Fruit fly (Drosophila melanogaster) ovary, adult (tissue): ENCODE data around the gene Npl4.
A peak's percentile ranks its signal among the peaks of the same experiment; 100 is the strongest.

Source experiments
- CG17801 ChIP-seq: fragments of 200-800 bp; optimal IDR thresholded peaks from 2 replicates; lab custom pipeline; 2019; ENCODE audit warnings: missing biosample characterization, mild to moderate bottlenecking, missing genetic modification characterization, moderate library complexity; ENCODE audit not compliant: partially characterized antibody

Gene Npl4

dm6 chr3R:25623800-25624791 lies at the start of gene Npl4:
TSS of gene Npl4 (minus strand) at chr3R:25624662.
- peak; percentile 12 for TF ChIP-seq CG17801 (GFP tag; lab: Kevin White, UChicago)

dm6 chr3R:25665509-25665908 lies 41.0 kb upstream of the Npl4 start, which contains the start of gene Lgr3:
TSS of gene Lgr3 (plus strand) at chr3R:25665809.
- TF ChIP-seq CG17801 (GFP tag; lab: Kevin White, UChicago), result no peak

dm6 chr3R:25662358-25662757 lies 37.9 kb upstream of the Npl4 start:
- TF ChIP-seq CG17801 (GFP tag; lab: Kevin White, UChicago), result no peak

- peak; percentile 48 for TF ChIP-seq CG17801 (GFP tag; lab: Kevin White, UChicago)
These were observed 37.2 kb upstream of the Npl4 start, which contains the start of gene RASSF8 for dm6 chr3R:25661531-25662193. TSS of gene RASSF8 (plus strand) at chr3R:25661795.

DNA sequence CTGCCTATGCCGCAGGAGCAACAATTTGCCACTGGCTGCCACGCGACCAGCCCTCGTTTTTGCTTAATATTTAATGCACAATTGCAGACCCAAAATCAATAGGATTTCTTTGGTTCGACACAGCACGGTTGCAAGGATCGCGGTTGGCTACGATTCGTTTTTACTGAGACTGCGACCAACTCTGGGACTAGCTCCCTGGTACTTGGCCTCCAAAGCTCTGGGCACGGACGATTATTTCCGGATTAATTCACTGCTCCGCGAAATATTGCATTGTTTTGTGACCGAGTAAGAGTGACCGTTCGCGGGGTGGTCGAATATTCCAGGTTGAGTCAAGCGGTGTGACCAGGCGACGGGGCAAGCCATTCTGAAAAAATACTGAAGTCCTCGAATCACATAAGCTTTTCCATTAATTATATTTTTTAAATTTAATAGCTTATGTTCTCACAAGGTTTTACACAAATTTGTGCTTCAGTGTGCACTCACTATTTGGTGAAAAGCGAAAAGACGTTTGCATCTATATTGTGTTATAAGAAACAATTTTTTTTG lies 36.6 kb upstream of the Npl4 start, which contains the start of gene Tnks:
Tnks (minus strand) TSS at position 302 of the 546 bp plus-strand sequence.
- no peak for TF ChIP-seq CG17801 (GFP tag; lab: Kevin White, UChicago)

DNA sequence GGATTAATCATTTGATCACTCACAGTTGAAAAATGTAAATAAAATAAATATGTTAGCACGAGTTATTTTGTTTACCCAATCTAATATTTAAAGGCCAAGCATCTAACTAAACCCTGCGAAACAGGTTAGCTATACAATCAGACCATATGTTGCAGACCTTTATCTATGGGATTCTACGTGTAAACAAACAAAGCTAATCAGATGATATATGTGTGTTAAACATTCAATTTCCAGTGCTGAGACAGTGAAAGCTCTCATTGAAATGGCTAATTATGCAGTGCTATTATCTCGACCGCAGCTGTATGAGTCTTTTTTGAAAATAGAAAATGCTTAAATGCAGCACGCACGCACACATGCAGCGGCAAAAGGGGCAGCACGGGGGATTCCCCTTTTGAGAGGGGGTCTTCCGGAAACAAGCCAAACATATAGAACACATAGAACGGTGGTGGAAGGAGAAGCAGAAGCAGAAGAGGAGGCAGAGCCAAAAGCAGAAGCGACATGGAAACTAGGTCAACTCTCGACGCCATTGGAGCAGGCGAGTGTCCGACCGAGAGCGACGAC lies 35.5 kb upstream of the Npl4 start:
- no peak for TF ChIP-seq CG17801 (GFP tag; lab: Kevin White, UChicago)

dm6 chr3R:25652066-25652720 lies 27.7 kb upstream of the Npl4 start:
- TF ChIP-seq CG17801 (GFP tag; lab: Kevin White, UChicago), result peak; percentile 24

- TF ChIP-seq CG17801 (GFP tag; lab: Kevin White, UChicago), result peak; percentile 48
These were observed 27.0 kb upstream of the Npl4 start for dm6 chr3R:25651414-25651813.

DNA sequence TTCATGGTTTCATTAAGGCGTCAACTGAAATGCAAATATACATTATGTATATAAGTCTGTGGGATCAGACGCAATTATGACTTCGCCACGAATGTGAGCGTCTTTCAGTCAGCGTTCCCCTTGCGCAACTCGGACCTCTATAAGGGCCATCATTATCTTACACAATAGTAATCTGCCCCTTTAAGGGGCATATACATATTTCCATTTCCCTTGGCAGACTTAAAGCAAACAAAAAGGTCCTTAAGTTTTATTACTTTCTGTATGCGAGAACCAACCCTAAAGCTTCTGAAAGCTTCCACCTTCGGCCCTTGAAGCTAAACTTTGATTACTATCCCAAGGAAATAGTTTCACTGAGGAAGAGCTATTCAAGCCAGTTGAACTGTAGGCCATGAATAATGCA lies 26.0 kb upstream of the Npl4 start:
- TF ChIP-seq CG17801 (GFP tag; lab: Kevin White, UChicago), result no peak

dm6 chr3R:25648258-25648606 lies 23.8 kb upstream of the Npl4 start:
- TF ChIP-seq CG17801 (GFP tag; lab: Kevin White, UChicago), result no peak

DNA sequence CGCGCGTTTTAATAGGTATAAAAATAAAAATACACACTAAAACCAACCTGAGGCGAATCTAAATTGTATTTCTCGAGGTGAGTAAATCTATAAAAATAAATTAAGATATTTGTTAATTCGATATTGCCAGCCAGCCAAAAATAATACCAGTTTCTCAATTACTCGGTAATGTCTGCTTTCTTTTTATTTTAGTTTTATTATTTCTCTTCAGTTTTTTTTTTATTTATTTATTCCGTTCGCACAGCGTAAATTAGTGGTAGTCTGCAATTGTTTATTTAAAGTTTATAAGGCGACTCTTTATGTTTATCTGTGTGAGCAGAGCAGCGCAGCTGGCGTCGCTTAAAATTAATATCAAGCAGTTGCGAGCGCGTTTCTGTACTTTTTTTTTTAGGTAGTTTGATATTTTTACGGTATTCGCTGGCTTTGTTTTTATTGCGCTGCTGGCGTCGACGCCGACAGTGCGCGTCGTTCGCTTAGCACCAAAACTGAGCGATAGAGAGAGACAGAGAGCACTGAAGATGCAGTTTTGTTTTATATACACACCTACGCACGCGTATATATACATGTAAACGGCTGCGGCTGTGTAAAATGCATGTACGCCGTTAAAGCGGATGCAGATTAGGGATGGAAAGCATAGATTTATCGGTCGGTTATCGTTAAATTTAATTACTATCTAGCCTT lies 23.3 kb upstream of the Npl4 start:
- TF ChIP-seq CG17801 (GFP tag; lab: Kevin White, UChicago), result peak; percentile 87

DNA sequence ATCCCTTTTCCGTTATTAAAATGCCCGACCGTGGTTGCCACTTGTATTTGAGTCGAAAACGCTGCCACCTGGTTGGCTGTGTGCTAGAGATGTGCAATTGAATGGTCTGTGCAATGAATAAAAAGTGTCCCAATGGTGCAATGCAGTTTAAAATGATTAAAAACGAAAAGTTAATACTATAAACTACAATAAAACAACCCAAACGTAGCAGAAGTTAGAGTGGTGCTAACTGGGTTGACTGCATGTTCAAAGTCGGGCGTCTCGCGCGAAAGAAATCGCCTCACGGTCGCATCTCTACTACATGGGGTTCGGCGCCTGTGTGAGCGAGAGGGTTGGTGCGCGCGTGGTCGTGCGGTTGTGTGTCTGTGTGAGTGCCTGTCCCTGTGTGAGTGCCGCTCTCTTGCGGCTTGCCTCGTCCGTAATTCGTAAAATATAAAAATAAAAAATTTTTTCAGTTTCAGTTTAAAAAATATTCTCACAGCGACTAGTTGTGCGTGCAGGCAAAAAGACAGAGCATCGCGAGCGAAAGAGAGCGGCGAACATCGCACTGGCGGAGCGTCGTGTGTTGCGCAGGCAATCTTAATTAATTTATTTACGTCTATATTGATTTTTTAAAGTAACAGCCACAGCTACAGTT lies 22.5 kb upstream of the Npl4 start:
- TF ChIP-seq CG17801 (GFP tag; lab: Kevin White, UChicago), result peak; percentile 78

DNA sequence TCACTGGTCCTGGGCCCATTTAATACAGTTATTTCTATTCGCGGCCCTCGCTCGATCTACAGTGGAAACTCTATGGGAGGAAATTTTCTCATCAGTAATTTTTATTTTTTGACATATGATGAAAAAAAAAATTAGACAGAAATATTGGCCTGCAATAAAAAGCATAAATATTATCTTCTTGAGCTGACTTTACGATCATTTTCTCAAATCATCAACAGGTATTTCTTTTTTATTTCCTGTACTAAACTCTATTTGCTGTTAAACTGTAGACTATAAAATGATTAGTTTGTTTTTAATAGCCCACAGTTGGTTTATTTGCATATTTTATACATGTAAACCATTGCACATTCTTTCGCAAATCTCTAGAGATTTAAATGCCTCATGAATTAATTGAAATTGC lies 19.7 kb upstream of the Npl4 start:
- TF ChIP-seq CG17801 (GFP tag; lab: Kevin White, UChicago), result no peak
